Fruit fly (Drosophila melanogaster) whole organism, adult: ENCODE measurements around the gene CG5078.
A peak's percentile ranks its signal among the peaks of the same experiment; 100 is the strongest.

Experiments
- CG7045 ChIP-seq: fragments of 200-800 bp; sonication (Bioruptor generic); optimal IDR thresholded peaks from 2 replicates; lab custom pipeline; 2017; ENCODE audit warnings: missing biosample characterization, mild to moderate bottlenecking, missing genetic modification characterization
- Hr96 ChIP-seq: fragments of 200-800 bp; sonication (Bioruptor generic); optimal IDR thresholded peaks from 2 replicates; lab custom pipeline; 2016; ENCODE audit warnings: missing biosample characterization, missing genetic modification characterization
- Mnt ChIP-seq: fragments of 200-800 bp; sonication (Bioruptor generic); optimal IDR thresholded peaks from 2 replicates; lab custom pipeline; 2016; ENCODE audit warnings: missing biosample characterization, mild to moderate bottlenecking, missing genetic modification characterization
- cic ChIP-seq: fragments of 200-800 bp; sonication (Bioruptor generic); optimal IDR thresholded peaks from 2 replicates; lab custom pipeline; 2017; ENCODE audit warnings: missing biosample characterization, mild to moderate bottlenecking, missing genetic modification characterization, moderate library complexity
- cnc ChIP-seq, 2 experiments: fragments of >200 bp; optimal IDR thresholded peaks; 2 replicates each; lab custom pipeline; 2017
- pad ChIP-seq: fragments of 200-800 bp; sonication (Bioruptor generic); optimal IDR thresholded peaks from 3 replicates; lab custom pipeline; 2017; ENCODE audit warnings: missing biosample characterization, missing genetic modification characterization, mild to moderate bottlenecking, moderate library complexity, missing genetic modification reagents
- tj ChIP-seq: fragments of 200-800 bp; sonication (Bioruptor generic); optimal IDR thresholded peaks from 3 replicates; lab custom pipeline; 2017; ENCODE audit warnings: missing biosample characterization, mild to moderate bottlenecking, missing genetic modification characterization, moderate library complexity

DNA sequence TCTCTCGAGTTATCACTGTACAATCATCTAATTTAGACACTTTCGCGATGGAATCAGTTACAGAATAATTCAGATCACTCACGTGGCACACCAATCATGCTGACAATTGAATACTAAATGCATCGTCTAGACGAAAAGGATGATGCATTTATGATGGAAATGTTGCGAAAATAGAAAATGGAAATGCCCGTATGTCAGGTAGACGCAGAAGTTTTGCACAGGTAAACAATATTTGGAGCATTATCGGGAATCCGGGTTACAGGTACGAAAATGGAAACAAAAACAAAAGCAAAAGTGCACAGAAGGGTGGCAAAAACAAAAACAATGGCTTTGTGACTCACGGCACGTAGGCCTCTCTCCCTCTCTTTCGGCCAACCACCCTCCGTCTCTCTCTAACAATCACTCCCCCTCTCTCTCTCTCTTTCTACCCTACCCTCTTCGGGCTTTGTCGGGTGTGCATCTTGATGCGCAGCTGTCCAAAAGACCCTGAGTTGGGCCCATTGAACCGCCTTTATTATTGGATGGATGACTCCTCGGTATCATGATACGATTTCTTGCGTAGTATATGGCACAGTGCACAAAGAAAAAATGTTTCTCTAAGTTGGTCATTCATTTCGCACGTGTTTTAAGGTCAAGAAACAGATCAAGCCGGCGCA, 11.5 kb downstream of the CG5078 start:
- TF ChIP-seq Hr96 (GFP tag; lab: Kevin White, UChicago) = no peak
- TF ChIP-seq CG7045 (GFP tag; lab: Kevin White, UChicago) = no peak
- no peak for TF ChIP-seq cnc (optimal IDR thresholded peaks at IDR 0.05; lab: Kevin White, UChicago)
- TF ChIP-seq Mnt (GFP tag; lab: Kevin White, UChicago) = peak; percentile 32
- peak; percentile 51 for TF ChIP-seq cic (GFP tag; lab: Kevin White, UChicago)
- peak; percentile 67 for TF ChIP-seq tj (GFP tag; lab: Kevin White, UChicago)
- TF ChIP-seq pad (GFP tag; lab: Kevin White, UChicago) = peak; percentile 2
